Worm (Caenorhabditis elegans): ENCODE data around the gene C50E3.6.

ce11 chrV:7562947-7563346 lies 27.4 kb downstream of the C50E3.6 start, which contains the start of gene F19F10.1:
- TF ChIP-seq nhr-237 (tag; optimal IDR thresholded peaks at IDR 0.05) (no peak), irx-1 (tag; optimal IDR thresholded peaks at IDR 0.05) (no peak), mdl-1 (tag; optimal IDR thresholded peaks at IDR 0.05) (no peak), snpc-4 (tag; optimal IDR thresholded peaks at IDR 0.05) (no peak), vab-15 (tag; optimal IDR thresholded peaks at IDR 0.05) (no peak), skn-1 (tag; optimal IDR thresholded peaks at IDR 0.05) (no peak), lin-13 (GFP tag; optimal IDR thresholded peaks at IDR 0.05) (no peak), rnt-1 (tag; optimal IDR thresholded peaks at IDR 0.05) (no peak), fos-1 (tag; optimal IDR thresholded peaks at IDR 0.05) (no peak), nhr-76 (tag; optimal IDR thresholded peaks at IDR 0.05) (no peak)
